Worm (Caenorhabditis elegans): ENCODE data around the gene ZK1127.13.

DNA sequence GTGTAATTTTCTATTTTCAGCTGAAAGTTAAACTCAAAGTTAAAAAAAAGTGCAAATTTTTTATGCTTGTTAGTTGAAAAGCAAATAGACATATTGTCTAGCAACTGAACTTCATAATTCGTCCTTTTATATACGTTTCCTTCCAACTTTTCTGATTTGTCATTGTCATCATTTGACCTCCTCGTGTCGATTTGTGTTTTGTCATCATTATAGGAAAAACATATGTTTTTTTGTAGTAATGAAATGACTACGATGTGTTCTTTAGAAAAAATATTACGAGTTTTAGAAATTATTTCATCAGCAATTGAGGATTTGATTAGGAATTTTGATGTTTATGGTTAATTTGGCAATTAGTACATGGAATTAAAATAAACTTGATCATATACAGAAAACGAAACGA, 7.7 kb downstream of the ZK1127.13 start:
- TF ChIP-seq snpc-4 (tag; optimal IDR thresholded peaks at IDR 0.05) (no peak), ztf-11 (tag; optimal IDR thresholded peaks at IDR 0.05) (no peak), mep-1 (tag; optimal IDR thresholded peaks at IDR 0.05) (no peak), lsy-2 (tag; optimal IDR thresholded peaks at IDR 0.05) (no peak), ces-1 (GFP tag; optimal IDR thresholded peaks at IDR 0.05) (no peak)
